Worm (Caenorhabditis elegans) whole organism, mixed stage, embryonic: Measurements from ENCODE around the gene rpc-11.

Source experiments
- blmp-1 ChIP-seq: fragments of 150-350 bp; optimal IDR thresholded peaks from 2 replicates; lab custom pipeline; 2014; ENCODE audit warnings: missing biosample characterization, missing genetic modification characterization
- ces-1 ChIP-seq: fragments of 150-350 bp; optimal IDR thresholded peaks from 2 replicates; lab custom pipeline; 2014; ENCODE audit warnings: missing biosample characterization, missing genetic modification reagents, missing genetic modification characterization
- elt-1 ChIP-seq: sonication (generic microtip); optimal IDR thresholded peaks from 2 replicates; lab custom pipeline; 2017; ENCODE audit warnings: missing genetic modification characterization, mild to moderate bottlenecking, missing compliant biosample characterization, antibody characterized with exemption, moderate library complexity, borderline replicate concordance; ENCODE audit not compliant: insufficient read depth
- ham-2 ChIP-seq: fragments of 200-800 bp; sonication (Bioruptor generic); optimal IDR thresholded peaks from 2 replicates; lab custom pipeline; 2018; ENCODE audit warnings: mild to moderate bottlenecking, missing genetic modification characterization, missing compliant biosample characterization
- lin-32 ChIP-seq: fragments of 200-800 bp; sonication (Bioruptor generic); optimal IDR thresholded peaks from 2 replicates; lab custom pipeline; 2018; ENCODE audit warnings: mild to moderate bottlenecking, missing genetic modification characterization, missing compliant biosample characterization
- mab-5 ChIP-seq: fragments of 150-350 bp; optimal IDR thresholded peaks from 2 replicates; lab custom pipeline; 2014; ENCODE audit warnings: missing biosample characterization, missing genetic modification characterization
- nhr-237 ChIP-seq: fragments of 150-350 bp; optimal IDR thresholded peaks from 2 replicates; lab custom pipeline; 2014; ENCODE audit warnings: missing biosample characterization, missing genetic modification characterization
- nhr-28 ChIP-seq: fragments of 150-350 bp; optimal IDR thresholded peaks from 2 replicates; lab custom pipeline; 2014; ENCODE audit warnings: missing biosample characterization, missing genetic modification characterization
- snpc-4 ChIP-seq: fragments of 150-350 bp; optimal IDR thresholded peaks from 2 replicates; lab custom pipeline; 2014; ENCODE audit warnings: missing biosample characterization, missing genetic modification characterization
- unc-120 ChIP-seq: sonication (generic microtip); optimal IDR thresholded peaks from 2 replicates; lab custom pipeline; 2017; ENCODE audit warnings: missing genetic modification characterization, missing compliant biosample characterization; ENCODE audit not compliant: poor library complexity, severe bottlenecking

- TF ChIP-seq ces-1 (GFP tag; lab: Kevin White, UChicago) = no peak
- no peak for TF ChIP-seq unc-120 (tag; lab: Kevin White, UChicago)
- no peak for TF ChIP-seq nhr-237
- no peak for TF ChIP-seq lin-32 (GFP tag; lab: Kevin White, UChicago)
- TF ChIP-seq blmp-1 (tag; lab: Kevin White, UChicago) = no peak
- no peak for TF ChIP-seq nhr-28
- no peak for TF ChIP-seq snpc-4 (tag; lab: Kevin White, UChicago)
- no peak for TF ChIP-seq mab-5 (tag; lab: Kevin White, UChicago)
- no peak for TF ChIP-seq ham-2
- TF ChIP-seq elt-1 (tag; lab: Kevin White, UChicago) = no peak
Measured at ce11 chrIV:1403960-1404359, 5.9 kb downstream of the rpc-11 start.
